Worm (Caenorhabditis elegans) whole organism, late embryonic: Measurements from ENCODE around the gene K01A2.5.

Experiments used
- C08G9.2 ChIP-seq: sonication (generic microtip); optimal IDR thresholded peaks from 2 replicates; lab custom pipeline; 2016; ENCODE audit warnings: mild to moderate bottlenecking, missing genetic modification characterization, moderate library complexity, missing compliant biosample characterization
- F13H6.1 ChIP-seq: sonication (generic microtip); optimal IDR thresholded peaks from 2 replicates; lab custom pipeline; 2016; ENCODE audit warnings: missing genetic modification characterization, missing compliant biosample characterization
- ceh-19 ChIP-seq: fragments of 200-800 bp; sonication (Bioruptor generic); optimal IDR thresholded peaks from 2 replicates; lab custom pipeline; 2018; ENCODE audit warnings: mild to moderate bottlenecking, missing genetic modification characterization, missing compliant biosample characterization
- dmd-4 ChIP-seq: sonication (generic microtip); optimal IDR thresholded peaks from 2 replicates; lab custom pipeline; 2016; ENCODE audit warnings: borderline replicate concordance, missing genetic modification characterization, missing compliant biosample characterization
- pax-1 ChIP-seq: fragments of 150-350 bp; optimal IDR thresholded peaks from 2 replicates; lab custom pipeline; 2014; ENCODE audit warnings: missing biosample characterization, missing genetic modification characterization
- sox-2 ChIP-seq: fragments of 200-800 bp; sonication (Bioruptor generic); IDR thresholded peaks from 2 replicates; pipeline ENCODE4 v1.3.6; 2022; ENCODE audit warnings: missing genetic modification reagents, missing genetic modification characterization, missing compliant biosample characterization
- unc-3 ChIP-seq, 2 experiments: fragments of 200-800 bp in 1 of 2; sonication (Bioruptor generic) in 1 of 2; sonication (generic microtip) in 1 of 2; conservative IDR thresholded peaks in 1 of 2; optimal IDR thresholded peaks in 1 of 2; 2 replicates each; pipeline versions ENCODE4 v1.3.6 to Lab custom; 2016 to 2022; ENCODE audit warnings: missing compliant biosample characterization in 2 of 2, missing genetic modification characterization in 2 of 2, missing genetic modification reagents in 1 of 2
- unc-55 ChIP-seq: sonication (generic microtip); optimal IDR thresholded peaks from 2 replicates; lab custom pipeline; 2017; ENCODE audit warnings: missing biosample characterization, missing genetic modification reagents, missing genetic modification characterization

DNA sequence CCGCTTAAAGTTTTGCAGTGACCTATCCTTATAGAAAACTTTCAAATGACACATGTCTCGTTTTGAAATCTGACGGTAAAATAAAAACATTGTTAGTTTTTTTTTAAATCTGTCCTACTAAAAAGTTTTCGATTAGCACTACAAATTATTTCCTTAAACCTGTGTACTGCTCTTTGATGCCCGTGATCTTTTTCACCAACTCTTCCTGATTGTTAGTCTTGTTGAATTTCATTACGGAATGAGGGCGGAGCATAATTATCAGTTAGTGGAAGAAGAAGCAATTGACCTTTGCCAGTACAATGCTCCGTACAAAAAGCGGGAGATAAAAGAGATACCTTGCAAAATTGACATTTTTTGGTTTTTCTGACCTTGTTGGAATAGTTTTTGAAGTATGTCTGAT, 6.1 kb downstream of the K01A2.5 start, which contains the start of gene K01A2.4:
- TF ChIP-seq dmd-4 (tag; lab: Kevin White, UChicago) (no peak), C08G9.2 (tag; lab: Kevin White, UChicago) (no peak), sox-2 (GFP tag; lab: Robert Waterston, UW) (no peak), pax-1 (tag; lab: Kevin White, UChicago) (no peak), F13H6.1 (tag; lab: Kevin White, UChicago) (no peak), unc-3 (GFP tag; conservative IDR thresholded peaks at IDR 0.05; lab: Robert Waterston, UW) (no peak), unc-3 (tag; optimal IDR thresholded peaks at IDR 0.05; lab: Kevin White, UChicago) (no peak), unc-55 (GFP tag; lab: Kevin White, UChicago) (no peak), ceh-19 (GFP tag; lab: Kevin White, UChicago) (no peak)
